Worm (Caenorhabditis elegans) whole organism, L4/young adult: ENCODE results near the gene ocam-1.

ENCODE experiments used
- dao-5 ChIP-seq: sonication (generic microtip); optimal IDR thresholded peaks from 2 replicates; lab custom pipeline; 2016; ENCODE audit warnings: missing genotype, missing genetic modification characterization, moderate library complexity, missing compliant biosample characterization
- him-1 ChIP-seq: sonication (generic microtip); optimal IDR thresholded peaks from 2 replicates; lab custom pipeline; 2016; ENCODE audit warnings: missing genotype, missing genetic modification reagents, missing genetic modification characterization, missing compliant biosample characterization

- no peak for TF ChIP-seq dao-5 (tag; lab: Kevin White, UChicago)
- no peak for TF ChIP-seq him-1 (tag; lab: Kevin White, UChicago)
Measured at ce11 chrV:14150966-14151365, 16.6 kb downstream of the ocam-1 start.
